Fruit fly (Drosophila melanogaster) whole organism, embryonic: Measurements from ENCODE around the gene CG7879.
A peak's percentile ranks its signal among the peaks of the same experiment; 100 is the strongest.

ENCODE experiments used
- ATbp ChIP-seq: fragments of 200-800 bp; sonication (Bioruptor generic); optimal IDR thresholded peaks from 2 replicates; lab custom pipeline; 2017; ENCODE audit warnings: missing biosample characterization, mild to moderate bottlenecking, missing genetic modification characterization, missing genetic modification reagents
- CG11247 ChIP-seq: fragments of 200-800 bp; sonication (Bioruptor generic); IDR thresholded peaks from 2 replicates; pipeline ENCODE4 v1.3.6; 2022; ENCODE audit warnings: missing biosample characterization, missing genetic modification characterization
- CG12942 ChIP-seq: fragments of 200-800 bp; sonication (Bioruptor generic); optimal IDR thresholded peaks from 3 replicates; lab custom pipeline; 2016; ENCODE audit warnings: missing biosample characterization, missing genetic modification characterization
- CG13775 ChIP-seq: fragments of 200-800 bp; sonication (Bioruptor generic); optimal IDR thresholded peaks from 3 replicates; lab custom pipeline; 2017; ENCODE audit warnings: missing biosample characterization, mild to moderate bottlenecking, missing genetic modification characterization
- CG14014 ChIP-seq: fragments of 200-800 bp; sonication (Bioruptor generic); IDR thresholded peaks from 2 replicates; pipeline ENCODE4 v1.3.6; 2022; ENCODE audit warnings: missing biosample characterization, missing genetic modification characterization
- CG15479 ChIP-seq: fragments of 200-800 bp; sonication (Bioruptor generic); optimal IDR thresholded peaks from 3 replicates; lab custom pipeline; 2019; ENCODE audit warnings: missing biosample characterization, mild to moderate bottlenecking, missing genetic modification characterization, moderate library complexity
- CG1602 ChIP-seq: fragments of 200-800 bp; sonication (Bioruptor generic); optimal IDR thresholded peaks from 3 replicates; lab custom pipeline; 2016; ENCODE audit warnings: missing biosample characterization, missing genetic modification characterization
- CG18599 ChIP-seq: fragments of 200-800 bp; sonication (Bioruptor generic); optimal IDR thresholded peaks from 3 replicates; lab custom pipeline; 2017; ENCODE audit warnings: missing biosample characterization, missing genetic modification characterization, mild to moderate bottlenecking, moderate library complexity, missing genetic modification reagents
- CG2129 ChIP-seq: fragments of 200-800 bp; sonication (Bioruptor generic); IDR thresholded peaks from 2 replicates; pipeline ENCODE4 v1.3.6; 2022; ENCODE audit warnings: missing biosample characterization, missing genetic modification characterization; ENCODE audit not compliant: partially characterized antibody
- CG31441 ChIP-seq: fragments of 200-800 bp; sonication (Bioruptor generic); IDR thresholded peaks from 2 replicates; pipeline ENCODE4 v1.3.6; 2022; ENCODE audit warnings: missing biosample characterization, missing genetic modification characterization
- CG3163 ChIP-seq: fragments of 200-800 bp; sonication (Bioruptor generic); optimal IDR thresholded peaks from 3 replicates; lab custom pipeline; 2016; ENCODE audit warnings: missing biosample characterization, missing genetic modification characterization
- CG34224 ChIP-seq: fragments of 200-800 bp; sonication (Bioruptor generic); IDR thresholded peaks from 3 replicates; pipeline ENCODE4 v1.3.6; 2022; ENCODE audit warnings: missing biosample characterization, missing genetic modification characterization; ENCODE audit not compliant: partially characterized antibody
- CG4282 ChIP-seq: fragments of 200-800 bp; sonication (Bioruptor generic); optimal IDR thresholded peaks from 2 replicates; lab custom pipeline; 2016; ENCODE audit warnings: missing biosample characterization, missing genetic modification characterization
- CG5245 ChIP-seq: fragments of 200-800 bp; sonication (Bioruptor generic); optimal IDR thresholded peaks from 3 replicates; lab custom pipeline; 2016; ENCODE audit warnings: missing biosample characterization, missing genetic modification characterization
- CG6683 ChIP-seq: fragments of 200-800 bp; sonication (Bioruptor generic); optimal IDR thresholded peaks from 2 replicates; lab custom pipeline; 2017; ENCODE audit warnings: missing biosample characterization, mild to moderate bottlenecking, missing genetic modification characterization, missing genetic modification reagents
- CG6689 ChIP-seq: fragments of 200-800 bp; sonication (Bioruptor generic); IDR thresholded peaks from 2 replicates; pipeline ENCODE4 v1.3.6; 2022; ENCODE audit warnings: missing biosample characterization, missing genetic modification characterization
- CG7963 ChIP-seq: fragments of 200-800 bp; sonication (Bioruptor generic); IDR thresholded peaks from 3 replicates; pipeline ENCODE4 v1.3.6; 2022; ENCODE audit warnings: missing biosample characterization, missing genetic modification characterization; ENCODE audit not compliant: partially characterized antibody
- CG8281 ChIP-seq: fragments of 200-800 bp; sonication (Bioruptor generic); optimal IDR thresholded peaks from 2 replicates; lab custom pipeline; 2018; ENCODE audit warnings: missing biosample characterization, mild to moderate bottlenecking, missing genetic modification characterization, moderate library complexity
- CG9817 ChIP-seq: fragments of 200-800 bp; sonication (Bioruptor generic); optimal IDR thresholded peaks from 2 replicates; lab custom pipeline; 2018; ENCODE audit warnings: missing biosample characterization, mild to moderate bottlenecking, missing genetic modification characterization, moderate library complexity
- CHES-1-like ChIP-seq: fragments of 200-800 bp; sonication (Bioruptor generic); optimal IDR thresholded peaks from 2 replicates; lab custom pipeline; 2016; ENCODE audit warnings: missing biosample characterization, missing genetic modification characterization
- CTCF ChIP-seq: fragments of 200-800 bp; sonication (Bioruptor generic); optimal IDR thresholded peaks from 2 replicates; lab custom pipeline; 2017; ENCODE audit warnings: missing biosample characterization, mild to moderate bottlenecking, missing genetic modification characterization, moderate library complexity
- D19A ChIP-seq: fragments of 200-800 bp; optimal IDR thresholded peaks from 3 replicates; lab custom pipeline; 2019; ENCODE audit warnings: missing biosample characterization, mild to moderate bottlenecking, missing genetic modification characterization, moderate library complexity
- E2f2 ChIP-seq: fragments of 200-800 bp; sonication (Bioruptor generic); IDR thresholded peaks from 2 replicates; pipeline ENCODE4 v1.3.6; 2022; ENCODE audit warnings: missing biosample characterization, missing genetic modification characterization
- H15 ChIP-seq: fragments of 200-800 bp; sonication (Bioruptor generic); IDR thresholded peaks from 3 replicates; pipeline ENCODE4 v1.3.6; 2022; ENCODE audit warnings: missing biosample characterization, missing genetic modification characterization
- HLH54F ChIP-seq: fragments of 200-800 bp; sonication (Bioruptor generic); optimal IDR thresholded peaks from 3 replicates; lab custom pipeline; 2016; ENCODE audit warnings: missing biosample characterization, missing genetic modification characterization
- MESR4 ChIP-seq: fragments of 200-800 bp; sonication (Bioruptor generic); optimal IDR thresholded peaks from 2 replicates; lab custom pipeline; 2018; ENCODE audit warnings: missing biosample characterization, mild to moderate bottlenecking, missing genetic modification characterization, moderate library complexity
- Mes4 ChIP-seq: fragments of 200-800 bp; sonication (Bioruptor generic); optimal IDR thresholded peaks from 2 replicates; lab custom pipeline; 2016; ENCODE audit warnings: missing biosample characterization, missing genetic modification characterization
- Myb ChIP-seq: fragments of 200-800 bp; sonication (Bioruptor generic); optimal IDR thresholded peaks from 2 replicates; lab custom pipeline; 2016; ENCODE audit warnings: missing biosample characterization, missing genetic modification characterization
- PHDP ChIP-seq: fragments of 200-800 bp; sonication (Bioruptor generic); optimal IDR thresholded peaks from 3 replicates; lab custom pipeline; 2018; ENCODE audit warnings: missing biosample characterization, mild to moderate bottlenecking, missing genetic modification characterization, moderate library complexity
- Pdp1 ChIP-seq, 2 experiments: fragments of 200-800 bp; sonication (Bioruptor generic); optimal IDR thresholded peaks; 3 replicates each; lab custom pipeline; 2016; ENCODE audit warnings: missing biosample characterization in 2 of 2, missing genetic modification characterization in 2 of 2, mild to moderate bottlenecking in 1 of 2, moderate library complexity in 1 of 2
- Rfx ChIP-seq: fragments of 200-800 bp; sonication (Bioruptor generic); IDR thresholded peaks from 2 replicates; pipeline ENCODE4 v1.3.6; 2022; ENCODE audit warnings: missing biosample characterization, missing genetic modification characterization
- Sin3A ChIP-seq: fragments of >200 bp; optimal IDR thresholded peaks from 2 replicates; lab custom pipeline; 2018
- Sry-δ ChIP-seq: fragments of 200-800 bp; sonication (Bioruptor generic); optimal IDR thresholded peaks from 2 replicates; lab custom pipeline; 2016; ENCODE audit warnings: missing biosample characterization, missing genetic modification characterization
- Tbp ChIP-seq: fragments of >200 bp; optimal IDR thresholded peaks from 2 replicates; lab custom pipeline; 2018; ENCODE audit warnings: missing biosample characterization, missing genetic modification characterization
- Xrp1 ChIP-seq: fragments of 200-800 bp; sonication (Bioruptor generic); IDR thresholded peaks from 2 replicates; pipeline ENCODE4 v1.3.6; 2022; ENCODE audit warnings: missing biosample characterization, missing genetic modification characterization
- chif ChIP-seq, 2 experiments: fragments of 200-800 bp; sonication (Bioruptor generic); optimal IDR thresholded peaks; 3 replicates each; lab custom pipeline; 2016; ENCODE audit warnings: missing biosample characterization in 2 of 2, missing genetic modification characterization in 2 of 2
- chinmo ChIP-seq: fragments of 200-800 bp; sonication (Bioruptor generic); IDR thresholded peaks from 4 replicates; pipeline ENCODE4 v1.3.6; 2022; ENCODE audit warnings: missing biosample characterization, missing genetic modification characterization; ENCODE audit not compliant: partially characterized antibody
- eyg ChIP-seq: fragments of 200-800 bp; sonication (Bioruptor generic); optimal IDR thresholded peaks from 3 replicates; lab custom pipeline; 2016; ENCODE audit warnings: missing biosample characterization, missing genetic modification characterization
- gfzf ChIP-seq: fragments of 200-800 bp; sonication (Bioruptor generic); optimal IDR thresholded peaks from 2 replicates; lab custom pipeline; 2016; ENCODE audit warnings: missing biosample characterization, mild to moderate bottlenecking, missing genetic modification characterization, moderate library complexity
- inv ChIP-seq: fragments of 200-800 bp; sonication (Bioruptor generic); IDR thresholded peaks from 2 replicates; pipeline ENCODE4 v1.3.6; 2022; ENCODE audit warnings: missing biosample characterization, missing genetic modification characterization; ENCODE audit not compliant: partially characterized antibody
- lov ChIP-seq, 2 experiments: fragments of 200-800 bp in 1 of 2; fragments of >200 bp in 1 of 2; sonication (Bioruptor generic) in 1 of 2; IDR thresholded peaks in 1 of 2; optimal IDR thresholded peaks in 1 of 2; 2 replicates in 1 of 2; 3 replicates in 1 of 2; pipeline versions ENCODE4 v1.3.6 to Lab custom; 2017 to 2022; ENCODE audit warnings: missing biosample characterization in 1 of 2, missing genetic modification characterization in 1 of 2
- otp ChIP-seq: fragments of 200-800 bp; sonication (Bioruptor generic); IDR thresholded peaks from 3 replicates; pipeline ENCODE4, ENCODE4 v1.3.6; 2022; ENCODE audit warnings: missing biosample characterization, missing genetic modification characterization
- scrt ChIP-seq: fragments of 200-800 bp; sonication (Bioruptor generic); optimal IDR thresholded peaks from 2 replicates; lab custom pipeline; 2018; ENCODE audit warnings: missing biosample characterization, mild to moderate bottlenecking, missing genetic modification characterization, moderate library complexity
- slou ChIP-seq: fragments of 200-800 bp; sonication (Bioruptor generic); optimal IDR thresholded peaks from 3 replicates; lab custom pipeline; 2016; ENCODE audit warnings: missing biosample characterization, missing genetic modification characterization
- sr ChIP-seq: fragments of 200-800 bp; sonication (Bioruptor generic); IDR thresholded peaks from 3 replicates; pipeline ENCODE4 v1.3.6; 2022; ENCODE audit warnings: missing biosample characterization, missing genetic modification characterization
- sug ChIP-seq: fragments of 200-800 bp; optimal IDR thresholded peaks from 2 replicates; lab custom pipeline; 2019; ENCODE audit warnings: missing biosample characterization, mild to moderate bottlenecking, missing genetic modification characterization, moderate library complexity
- tin ChIP-seq: fragments of 200-800 bp; sonication (Bioruptor generic); optimal IDR thresholded peaks from 3 replicates; lab custom pipeline; 2016; ENCODE audit warnings: missing biosample characterization, missing genetic modification characterization
- vnd ChIP-seq: fragments of 200-800 bp; sonication (Bioruptor generic); IDR thresholded peaks from 3 replicates; pipeline ENCODE4 v1.3.6; 2022; ENCODE audit warnings: missing biosample characterization, missing genetic modification characterization; ENCODE audit not compliant: partially characterized antibody
- wor ChIP-seq: fragments of 200-800 bp; sonication (Bioruptor generic); IDR thresholded peaks from 2 replicates; pipeline ENCODE4 v1.3.6; 2022; ENCODE audit warnings: missing biosample characterization, missing genetic modification characterization
- yki ChIP-seq: fragments of >200 bp; optimal IDR thresholded peaks from 3 replicates; lab custom pipeline; 2018

The CG7879 gene

dm6 chr3L:1587140-1587849, 18.9 kb upstream of the CG7879 start (continued):
- peak; percentile 84 for TF ChIP-seq CG11247 (GFP tag; lab: Robert Waterston, UW)
- TF ChIP-seq CG15479 (GFP tag; lab: Kevin White, UChicago), result no peak
- TF ChIP-seq PHDP (tag; lab: Kevin White, UChicago), result peak; percentile 76
- TF ChIP-seq chinmo (GFP tag; lab: Robert Waterston, UW), result peak; percentile 53; the same call in 1 of the 4 replicates
- TF ChIP-seq yki (lab: Kevin White, UChicago), result no peak
- peak; percentile 83 to 88 for TF ChIP-seq Pdp1 (GFP tag; optimal IDR thresholded peaks at IDR 0.05; lab: Kevin White, UChicago)
- TF ChIP-seq CG5245 (GFP tag; lab: Kevin White, UChicago), result peak; percentile 91
- TF ChIP-seq CG7963 (GFP tag; lab: Robert Waterston, UW), result no peak
- TF ChIP-seq inv (GFP tag; lab: Robert Waterston, UW), result no peak
- no peak for TF ChIP-seq CG2129 (GFP tag; lab: Robert Waterston, UW)
- TF ChIP-seq slou (GFP tag; lab: Kevin White, UChicago), result peak; percentile 64
- TF ChIP-seq ATbp (GFP tag; lab: Kevin White, UChicago), result peak; percentile 61
- TF ChIP-seq CG4282 (GFP tag; lab: Kevin White, UChicago), result peak; percentile 47
- peak; percentile 32 for TF ChIP-seq Mes4 (GFP tag; lab: Kevin White, UChicago)
- TF ChIP-seq CG6689 (GFP tag; lab: Robert Waterston, UW), result peak; percentile 87
- TF ChIP-seq E2f2, result peak; percentile 56
- TF ChIP-seq H15 (GFP tag; lab: Robert Waterston, UW), result peak; percentile 85
- peak; percentile 90 for TF ChIP-seq CG9817
- peak; percentile 85 for TF ChIP-seq Xrp1 (GFP tag; lab: Robert Waterston, UW)
- TF ChIP-seq CG13775, result peak; percentile 43
- TF ChIP-seq CG3163, result peak; percentile 51
- TF ChIP-seq Rfx (GFP tag; lab: Robert Waterston, UW), result peak; percentile 95
- peak; percentile 77 for TF ChIP-seq eyg (GFP tag; lab: Kevin White, UChicago)
- no peak for TF ChIP-seq Tbp
- TF ChIP-seq Sry-δ (GFP tag; lab: Kevin White, UChicago), result peak; percentile 48
- peak; percentile 90 for TF ChIP-seq tin (GFP tag; lab: Kevin White, UChicago)
- TF ChIP-seq CG31441, result peak; percentile 64
- TF ChIP-seq Sin3A, result no peak
- TF ChIP-seq MESR4, result no peak
- peak; percentile 74 for TF ChIP-seq CHES-1-like (GFP tag; lab: Kevin White, UChicago)
- TF ChIP-seq chif (GFP tag; optimal IDR thresholded peaks at IDR 0.05; lab: Kevin White, UChicago), result peak; percentile 57 to 71
- TF ChIP-seq wor (GFP tag; lab: Robert Waterston, UW), result peak; percentile 50
- TF ChIP-seq D19A (tag; lab: Kevin White, UChicago), result peak; percentile 59
- peak; percentile 66 for TF ChIP-seq scrt
- no peak for TF ChIP-seq CG34224 (GFP tag; lab: Robert Waterston, UW)
- peak; percentile 89 for TF ChIP-seq otp (GFP tag; lab: Robert Waterston, UW)
- peak; percentile 56; the same call in 2 of the 3 replicates for TF ChIP-seq sr (GFP tag; lab: Robert Waterston, UW)
- TF ChIP-seq gfzf, result no peak
- peak; percentile 94 for TF ChIP-seq CG14014 (GFP tag; lab: Robert Waterston, UW)
- no peak for TF ChIP-seq vnd (GFP tag; lab: Robert Waterston, UW)
- peak; percentile 66 for TF ChIP-seq Myb (GFP tag; lab: Kevin White, UChicago)
- peak; percentile 55 for TF ChIP-seq CG6683 (GFP tag; lab: Kevin White, UChicago)
- TF ChIP-seq CTCF (GFP tag; lab: Kevin White, UChicago), result peak; percentile 21
- peak; percentile 61 for TF ChIP-seq CG1602
- peak; percentile 80 for TF ChIP-seq HLH54F
- TF ChIP-seq CG8281 (tag; lab: Kevin White, UChicago), result peak; percentile 59
- peak; percentile 62 for TF ChIP-seq sug (tag; lab: Kevin White, UChicago)
- no peak for TF ChIP-seq lov (optimal IDR thresholded peaks at IDR 0.05; lab: Kevin White, UChicago)
- TF ChIP-seq lov (GFP tag; IDR thresholded peaks at IDR 0.05; lab: Robert Waterston, UW), result peak; percentile 78; the same call in 2 of the 3 replicates
- peak; percentile 84 for TF ChIP-seq CG18599 (GFP tag; lab: Kevin White, UChicago)
- TF ChIP-seq CG12942 (GFP tag; lab: Kevin White, UChicago), result peak; percentile 64
